Fruit fly (Drosophila melanogaster): Measurements from ENCODE around the gene moi.

moi gene

dm6 chr3R:18298298-18298899, 43.1 kb downstream of the moi start (continued):
- TF ChIP-seq nom (GFP tag; optimal IDR thresholded peaks at IDR 0.05) = peak; percentile 26
- peak; percentile 17 for TF ChIP-seq Bteb2 (GFP tag; optimal IDR thresholded peaks at IDR 0.05)
- TF ChIP-seq Dref (GFP tag; IDR thresholded peaks at IDR 0.05) = 0 out of 2 replicates have a peak, but pooled peaks have one; percentile 20
- peak in 1 of 2 experiments; percentile 4 for TF ChIP-seq bsh (GFP tag; optimal IDR thresholded peaks at IDR 0.05)
- 0 out of 3 replicates have a peak, but pooled peaks have one; percentile 1 for TF ChIP-seq CG11695 (GFP tag; IDR thresholded peaks at IDR 0.05)
- TF ChIP-seq CG11398 (GFP tag; optimal IDR thresholded peaks at IDR 0.05) = peak; percentile 40
- TF ChIP-seq CG11696 (GFP tag; IDR thresholded peaks at IDR 0.05) = peak; percentile 98
- peak; percentile 23 for TF ChIP-seq chn (GFP tag; optimal IDR thresholded peaks at IDR 0.05)
- peak; percentile 31 for TF ChIP-seq run (tag; optimal IDR thresholded peaks at IDR 0.05)
- peak; percentile 49 for TF ChIP-seq CG17912 (GFP tag; optimal IDR thresholded peaks at IDR 0.05)
- TF ChIP-seq tll (GFP tag; optimal IDR thresholded peaks at IDR 0.05) = peak in 1 of 2 experiments; percentile 57
- peak; percentile 38 for TF ChIP-seq CG8089 (GFP tag; optimal IDR thresholded peaks at IDR 0.05)
- no peak for TF ChIP-seq E2f1 (GFP tag; IDR thresholded peaks at IDR 0.05)
- peak; percentile 54 for TF ChIP-seq CG18599 (GFP tag; optimal IDR thresholded peaks at IDR 0.05)
- TF ChIP-seq CG2202 (tag; optimal IDR thresholded peaks at IDR 0.05) = no peak
- TF ChIP-seq sqz (GFP tag; optimal IDR thresholded peaks at IDR 0.05) = peak; percentile 8
- peak; percentile 18 for TF ChIP-seq CG12219 (GFP tag; optimal IDR thresholded peaks at IDR 0.05)
- TF ChIP-seq crol (GFP tag; IDR thresholded peaks at IDR 0.05) = peak; percentile 96
- peak; percentile 24; the same call in 1 of the 2 replicates for TF ChIP-seq chm (GFP tag; IDR thresholded peaks at IDR 0.05)
- TF ChIP-seq pros (GFP tag; optimal IDR thresholded peaks at IDR 0.05) = peak; percentile 81
- TF ChIP-seq Eip74EF (GFP tag; optimal IDR thresholded peaks at IDR 0.05) = no peak
- peak; percentile 40 for TF ChIP-seq CG33213 (GFP tag; optimal IDR thresholded peaks at IDR 0.05)
- peak; percentile 2 for TF ChIP-seq CG18764 (GFP tag; optimal IDR thresholded peaks at IDR 0.05)
- peak; percentile 20; the same call in 1 of the 2 replicates for TF ChIP-seq peb (GFP tag; IDR thresholded peaks at IDR 0.05)
- TF ChIP-seq CG42726 (GFP tag; IDR thresholded peaks at IDR 0.05; ENCODE audit: partially characterized antibody) = no peak
- TF ChIP-seq danr (GFP tag; IDR thresholded peaks at IDR 0.05) = no peak
- TF ChIP-seq kay (GFP tag; optimal IDR thresholded peaks at IDR 0.05) = peak; percentile 83
- TF ChIP-seq CG15514 (GFP tag; optimal IDR thresholded peaks at IDR 0.05) = peak; percentile 11
- TF ChIP-seq CG2199 (GFP tag; IDR thresholded peaks at IDR 0.05) = peak; percentile 76; the same call in 2 of the 3 replicates
- peak; percentile 27 for TF ChIP-seq wek (GFP tag; optimal IDR thresholded peaks at IDR 0.05)
- TF ChIP-seq seq (GFP tag; IDR thresholded peaks at IDR 0.05) = peak; percentile 74
- TF ChIP-seq ftz-f1 (GFP tag; optimal IDR thresholded peaks at IDR 0.05) = peak; percentile 97
- peak; percentile 91 for TF ChIP-seq HLHmδ (GFP tag; optimal IDR thresholded peaks at IDR 0.05)
- TF ChIP-seq tio (GFP tag; optimal IDR thresholded peaks at IDR 0.05) = no peak
- 0 out of 3 replicates have a peak, but pooled peaks have one; percentile 6 for TF ChIP-seq H15 (GFP tag; IDR thresholded peaks at IDR 0.05)
- TF ChIP-seq CG9932 (GFP tag; IDR thresholded peaks at IDR 0.05) = peak; percentile 5; the same call in 1 of the 2 replicates
- TF ChIP-seq CG17359 (tag; optimal IDR thresholded peaks at IDR 0.05) = peak; percentile 3
- peak; percentile 58; the same call in 1 of the 2 replicates for TF ChIP-seq Awh (GFP tag; IDR thresholded peaks at IDR 0.05)
- TF ChIP-seq HmgZ (tag; optimal IDR thresholded peaks at IDR 0.05) = peak; percentile 41
- TF ChIP-seq CG6654 (GFP tag; optimal IDR thresholded peaks at IDR 0.05) = no peak
- TF ChIP-seq CG12744 (GFP tag; optimal IDR thresholded peaks at IDR 0.05) = no peak
- TF ChIP-seq Ssrp (tag; optimal IDR thresholded peaks at IDR 0.05) = no peak
- peak; percentile 38 for TF ChIP-seq her (GFP tag; optimal IDR thresholded peaks at IDR 0.05)
- peak; percentile 51 for TF ChIP-seq CHES-1-like (GFP tag; optimal IDR thresholded peaks at IDR 0.05)
- TF ChIP-seq Hr78 (GFP tag; optimal IDR thresholded peaks at IDR 0.05) = peak in 1 of 2 experiments; percentile 43
- TF ChIP-seq MTF-1 (GFP tag; optimal IDR thresholded peaks at IDR 0.05; ENCODE audit: borderline replicate concordance) = no peak
- TF ChIP-seq CG12071 (GFP tag; optimal IDR thresholded peaks at IDR 0.05) = peak; percentile 38
- 0 out of 3 replicates have a peak, but pooled peaks have one; percentile 18 for TF ChIP-seq Opbp (GFP tag; IDR thresholded peaks at IDR 0.05; ENCODE audit: partially characterized antibody)

All from whole organism, embryonic.